Worm (Caenorhabditis elegans): ENCODE results near the gene nhr-226.
"Not testable (repeated sequence)": the region's sequence is repeated elsewhere in the genome, so short reads cannot be mapped to it uniquely, and the experiment has no call there.

The nhr-226 gene

DNA sequence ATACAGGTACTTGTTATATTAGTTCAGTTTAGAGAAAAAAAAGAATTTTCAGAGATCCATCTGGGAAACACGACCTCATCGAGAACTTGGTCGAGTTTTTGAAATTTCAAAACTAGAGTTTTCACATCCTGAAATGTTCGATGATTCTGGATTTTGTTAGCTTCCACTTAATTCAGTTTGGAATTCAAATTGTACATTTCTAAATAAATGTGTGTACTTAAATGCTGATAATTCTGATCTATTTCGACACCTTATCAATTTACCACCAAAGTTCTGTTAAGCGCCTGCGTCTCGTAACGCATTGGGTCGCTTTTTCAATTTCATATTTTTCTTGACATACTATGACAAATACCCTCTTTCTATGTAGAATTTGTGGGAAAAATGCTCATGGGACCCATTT is at the start of gene nhr-226:
TSS of gene nhr-226 (plus strand) at position 301 of the 400 bp plus-strand sequence.
- no peak for TF ChIP-seq unc-62 (GFP tag; optimal IDR thresholded peaks at IDR 0.05)

DNA sequence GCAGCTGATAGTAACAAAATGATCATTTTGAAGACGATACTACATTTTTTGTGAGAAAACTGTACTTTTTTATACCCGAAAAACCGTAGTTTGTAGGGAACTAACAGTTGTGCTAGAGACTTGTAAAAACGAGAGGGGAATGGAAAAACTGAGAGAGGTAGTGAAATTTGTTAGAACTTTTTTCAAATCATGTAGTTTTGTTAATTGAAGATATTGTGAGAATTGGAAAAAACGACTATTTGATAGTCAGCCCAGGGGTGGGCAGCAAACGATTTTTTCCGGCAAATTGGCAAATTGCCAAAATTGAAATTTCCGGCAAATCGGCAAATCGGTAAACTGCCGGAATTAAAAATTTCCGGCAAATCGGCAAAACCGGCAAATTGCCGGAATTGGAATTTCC is 45.4 kb upstream of the nhr-226 start, which contains the start of gene cyp-33C6:
TSS of gene cyp-33C6 (minus strand) at position 101 of the 400 bp plus-strand sequence.
- TF ChIP-seq unc-62 (GFP tag; optimal IDR thresholded peaks at IDR 0.05) = no peak

DNA sequence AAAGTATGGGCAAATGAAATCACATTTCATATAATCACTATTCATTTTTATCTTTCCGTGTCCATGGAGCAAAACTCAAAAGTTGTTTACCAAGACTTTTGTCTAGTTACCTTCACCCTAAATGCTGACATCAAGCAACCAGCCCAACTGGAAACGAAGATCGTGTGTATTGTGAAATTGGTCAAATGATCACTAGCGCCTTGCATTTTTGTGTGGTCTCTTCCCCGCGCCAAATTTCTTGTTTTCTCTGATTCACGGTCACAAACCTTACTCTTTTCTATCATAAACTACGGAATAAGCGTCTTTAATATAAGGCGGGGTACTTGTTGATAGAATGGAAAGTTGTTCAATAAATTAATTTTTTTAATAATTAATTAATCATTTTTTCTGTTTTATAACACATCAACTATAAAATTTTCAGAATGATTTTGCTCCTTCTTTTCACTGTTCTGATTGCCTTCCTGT is 44.5 kb upstream of the nhr-226 start, which contains the start of gene cyp-33C7:
TSS of gene cyp-33C7 (plus strand) at position 415 of the 465 bp plus-strand sequence.
- TF ChIP-seq unc-62 (GFP tag; optimal IDR thresholded peaks at IDR 0.05) = no peak

DNA sequence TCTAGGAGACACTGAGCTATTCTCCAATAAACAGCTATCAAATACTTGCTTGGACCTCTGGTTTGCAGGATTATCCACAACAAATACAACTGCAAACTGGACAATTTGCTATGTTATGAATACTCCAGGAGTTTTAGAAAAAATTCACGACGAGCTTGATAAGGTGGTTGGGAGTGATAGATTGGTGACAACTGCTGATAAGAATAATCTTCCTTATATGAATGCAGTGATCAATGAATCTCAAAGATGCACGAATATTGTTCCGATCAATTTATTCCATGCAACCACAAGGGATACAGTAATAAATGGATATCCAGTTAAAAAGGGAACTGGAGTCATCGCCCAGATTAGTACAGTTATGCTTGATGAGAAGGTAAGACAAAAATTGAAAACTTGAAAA is 42.9 kb upstream of the nhr-226 start:
- no peak for TF ChIP-seq unc-62 (GFP tag; optimal IDR thresholded peaks at IDR 0.05)

DNA sequence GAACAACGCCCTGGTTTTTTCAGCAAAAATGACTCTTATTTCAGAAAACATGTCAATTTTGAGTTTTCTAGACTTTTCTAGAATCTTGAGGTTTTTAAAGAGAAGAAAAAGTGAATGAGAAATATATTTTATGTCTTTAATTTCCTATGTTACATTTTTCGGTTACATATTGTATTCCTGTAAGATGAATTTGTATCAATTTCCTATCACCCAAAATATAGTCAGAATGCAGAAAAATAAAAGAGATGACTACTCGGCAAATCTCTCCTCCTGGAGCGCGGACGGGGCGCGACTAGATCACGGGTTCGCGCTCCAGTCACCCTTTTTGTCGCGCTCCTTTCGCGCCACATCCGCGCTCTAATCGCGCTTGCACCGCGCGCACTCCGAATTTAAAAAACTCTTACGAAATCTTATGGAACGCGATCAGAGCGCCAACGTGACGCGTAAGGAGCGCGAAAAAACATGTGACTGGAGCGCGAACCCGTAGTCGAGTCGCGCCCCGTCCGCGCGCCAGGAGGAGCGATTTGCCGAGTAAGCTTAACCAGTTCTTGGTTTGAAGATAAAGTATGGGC is 40.0 kb upstream of the nhr-226 start, which contains the start of gene str-253:
TSS of gene str-253 (minus strand) at position 51 of the 572 bp plus-strand sequence.
- no peak for TF ChIP-seq unc-62 (GFP tag; optimal IDR thresholded peaks at IDR 0.05)

DNA sequence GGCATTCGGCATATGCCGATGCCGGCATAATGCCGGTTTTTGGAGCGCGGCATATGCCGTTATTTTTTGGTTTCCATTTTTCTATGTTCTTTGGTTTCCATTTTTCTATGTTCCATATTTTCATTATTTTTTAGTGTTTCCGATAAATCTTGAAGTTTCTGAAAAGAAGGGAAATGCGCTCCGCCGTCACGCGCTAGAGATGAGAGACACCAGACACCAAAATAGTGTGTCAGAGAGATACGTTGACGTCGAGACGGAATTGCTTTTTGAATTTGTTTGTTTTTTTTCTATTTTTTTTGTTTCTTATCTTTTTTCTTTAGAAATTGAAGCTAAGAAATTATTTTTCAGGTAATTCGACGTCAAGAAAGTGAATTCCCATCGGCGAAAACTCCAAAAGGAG is 39.5 kb upstream of the nhr-226 start, which contains the start of gene F41B5.1:
TSS of gene F41B5.1 (plus strand) at position 343 of the 400 bp plus-strand sequence.
- not testable (repeated sequence) for TF ChIP-seq unc-62 (GFP tag; optimal IDR thresholded peaks at IDR 0.05)

DNA sequence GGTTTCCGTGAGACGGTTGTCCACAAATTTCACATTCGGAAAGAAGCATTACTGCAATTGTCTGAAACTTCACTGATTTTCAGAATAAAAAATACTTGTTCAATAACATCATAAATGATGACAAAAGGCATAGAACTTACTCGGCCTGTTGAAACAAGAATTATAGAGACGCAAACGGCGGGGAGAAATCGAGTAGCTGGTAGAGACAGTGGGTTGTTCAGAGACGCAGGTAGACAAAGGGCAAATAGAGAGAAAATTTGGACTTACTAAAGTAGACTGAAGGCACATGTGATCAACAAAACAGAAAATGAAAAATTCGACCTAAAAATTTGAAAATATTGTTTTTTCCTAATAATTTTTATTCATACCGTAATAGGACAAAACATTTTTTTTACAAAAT is 34.9 kb upstream of the nhr-226 start, which contains the start of gene nhr-182:
TSS of gene nhr-182 (minus strand) at position 178 of the 400 bp plus-strand sequence.
- no peak for TF ChIP-seq unc-62 (GFP tag; optimal IDR thresholded peaks at IDR 0.05)

DNA sequence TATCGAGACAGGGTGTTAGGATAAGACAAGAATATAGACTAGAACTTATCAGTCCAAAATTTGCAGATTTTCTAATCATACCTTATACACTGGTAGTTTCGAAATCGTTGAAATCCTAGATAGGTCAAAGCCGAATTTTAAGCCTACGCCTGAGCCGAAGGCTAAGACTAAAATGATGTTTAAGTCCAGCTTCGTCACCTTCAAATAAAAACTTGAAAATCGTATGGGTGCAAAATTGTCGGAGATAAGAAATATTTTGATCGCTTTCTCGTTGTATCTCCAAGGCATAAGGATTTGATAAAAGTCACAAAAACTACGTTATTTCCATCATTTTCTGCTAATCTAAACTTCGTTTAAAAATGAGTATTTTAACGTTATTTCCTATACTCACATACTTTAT is 34.0 kb upstream of the nhr-226 start, which contains the start of gene F41B5.12:
TSS of gene F41B5.12 (plus strand) at position 301 of the 400 bp plus-strand sequence.
- TF ChIP-seq unc-62 (GFP tag; optimal IDR thresholded peaks at IDR 0.05) = no peak

DNA sequence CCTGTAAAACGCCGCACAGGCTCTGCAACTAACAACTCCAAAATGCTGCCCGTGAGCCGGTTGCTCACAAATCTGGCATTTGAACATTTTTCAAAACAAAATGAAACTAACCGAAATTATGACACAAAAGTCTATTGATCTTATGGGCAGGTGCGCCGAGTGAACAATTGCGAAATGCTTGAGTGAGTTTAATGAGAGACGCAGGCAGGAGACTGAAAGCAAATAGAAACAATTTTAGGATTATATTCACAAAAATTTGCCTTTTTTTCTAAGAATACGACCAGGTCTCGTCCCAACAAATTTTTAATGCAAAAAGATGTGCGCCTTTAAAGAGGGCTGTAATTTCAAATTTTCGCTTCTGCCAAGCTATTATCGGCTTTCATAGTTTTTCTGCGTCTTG is 30.2 kb upstream of the nhr-226 start, which contains the start of gene nhr-183:
TSS of gene nhr-183 (minus strand) at position 180 of the 400 bp plus-strand sequence.
- TF ChIP-seq unc-62 (GFP tag; optimal IDR thresholded peaks at IDR 0.05) = no peak

DNA sequence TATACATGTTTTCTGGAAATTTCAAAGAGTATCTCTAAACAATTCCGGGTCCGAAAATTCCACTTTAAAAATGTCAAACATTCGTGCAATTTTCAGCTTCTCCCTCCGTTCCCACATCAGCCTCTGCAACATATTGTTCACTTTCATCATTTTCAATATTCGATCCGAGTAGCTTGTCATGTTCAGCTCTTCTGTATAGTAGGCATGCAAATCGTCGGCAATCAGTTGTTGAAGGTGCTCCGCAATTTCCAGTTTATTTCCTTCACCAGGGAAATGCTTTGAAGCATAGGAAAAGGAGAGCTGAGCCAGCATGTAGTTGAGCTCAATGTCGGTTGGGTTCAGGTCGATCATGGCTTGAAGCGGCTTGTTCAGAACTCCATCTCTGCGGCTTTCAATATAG is 29.8 kb upstream of the nhr-226 start:
- TF ChIP-seq unc-62 (GFP tag; optimal IDR thresholded peaks at IDR 0.05) = no peak

DNA sequence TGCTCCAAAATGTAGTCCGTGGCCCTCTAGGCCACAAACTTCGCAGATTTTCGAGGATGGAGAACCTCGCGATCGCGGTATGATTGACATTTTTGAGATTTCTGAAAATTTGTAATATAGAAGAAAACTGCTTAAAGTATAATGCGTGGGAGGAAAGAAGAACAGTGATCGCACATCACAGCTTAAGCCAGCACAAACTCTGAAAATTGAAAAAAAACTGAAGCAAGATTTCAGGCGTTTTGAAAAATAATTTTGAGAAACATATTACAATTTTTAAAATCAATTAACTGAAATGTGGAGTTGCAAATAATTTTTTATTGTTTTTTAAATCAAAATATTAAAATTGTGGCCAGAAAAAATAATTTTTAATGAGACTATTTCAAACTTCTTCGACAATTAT is 27.7 kb upstream of the nhr-226 start, which contains the start of gene nhr-275:
TSS of gene nhr-275 (minus strand) at position 101 of the 400 bp plus-strand sequence.
- TF ChIP-seq unc-62 (GFP tag; optimal IDR thresholded peaks at IDR 0.05) = no peak

DNA sequence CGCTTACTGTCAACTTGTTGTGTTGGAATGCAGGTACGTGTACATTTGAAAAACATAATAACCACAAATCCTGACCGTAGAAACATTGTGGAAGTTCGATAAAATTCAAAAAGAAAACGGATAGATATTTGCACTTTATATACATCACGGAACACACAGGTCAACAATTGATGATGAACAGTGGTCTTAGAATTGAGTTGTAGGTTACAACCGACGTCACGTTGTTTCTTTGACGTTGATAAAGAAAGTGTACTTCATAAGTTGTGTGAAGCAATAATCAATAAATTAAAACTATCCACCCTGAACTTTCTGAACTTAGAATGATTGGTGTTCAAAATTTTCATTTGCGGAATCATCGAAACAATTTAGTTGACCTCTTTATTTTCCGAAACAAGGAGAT is 22.9 kb upstream of the nhr-226 start, which contains the start of gene Y5H2A.1:
TSS of gene Y5H2A.1 (minus strand) at position 101 of the 400 bp plus-strand sequence.
- TF ChIP-seq unc-62 (GFP tag; optimal IDR thresholded peaks at IDR 0.05) = no peak

DNA sequence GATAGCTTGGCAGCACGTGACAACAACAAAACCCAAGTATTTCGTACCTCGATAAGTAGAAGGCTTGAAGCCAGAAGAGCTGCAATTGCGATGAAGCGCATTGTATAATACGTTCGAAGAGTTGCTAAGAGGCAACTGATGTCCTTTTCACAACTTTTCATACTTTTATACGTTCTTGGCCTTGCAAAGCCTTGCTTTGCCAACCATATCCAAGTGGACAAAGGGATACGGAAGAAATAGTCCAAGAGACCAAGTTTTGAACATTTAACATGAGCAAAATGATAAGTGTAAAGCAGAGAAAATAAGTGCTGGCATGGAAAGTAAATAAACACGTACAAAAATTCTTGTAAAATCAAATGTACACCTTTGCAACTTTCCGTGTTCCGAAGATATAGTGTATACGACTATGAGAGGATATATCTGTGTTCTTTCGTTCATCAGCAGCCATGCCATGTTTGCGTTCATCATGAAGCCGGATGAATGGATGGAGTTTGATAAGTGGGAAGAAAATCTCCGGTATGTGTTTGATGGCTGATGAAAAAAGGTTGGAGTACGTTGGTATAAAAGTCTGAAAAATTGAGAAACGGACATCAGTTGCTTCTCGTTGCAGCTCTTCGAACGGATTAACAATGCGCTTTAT is 20.3 kb upstream of the nhr-226 start, which contains the start of the genes Y5H2A.4 and abu-4:
TSS of gene Y5H2A.4 (minus strand) at position 101 of the 640 bp plus-strand sequence.
TSS of gene abu-4 (plus strand) at position 590 of the 640 bp plus-strand sequence.
- TF ChIP-seq unc-62 (GFP tag; optimal IDR thresholded peaks at IDR 0.05) = no peak

DNA sequence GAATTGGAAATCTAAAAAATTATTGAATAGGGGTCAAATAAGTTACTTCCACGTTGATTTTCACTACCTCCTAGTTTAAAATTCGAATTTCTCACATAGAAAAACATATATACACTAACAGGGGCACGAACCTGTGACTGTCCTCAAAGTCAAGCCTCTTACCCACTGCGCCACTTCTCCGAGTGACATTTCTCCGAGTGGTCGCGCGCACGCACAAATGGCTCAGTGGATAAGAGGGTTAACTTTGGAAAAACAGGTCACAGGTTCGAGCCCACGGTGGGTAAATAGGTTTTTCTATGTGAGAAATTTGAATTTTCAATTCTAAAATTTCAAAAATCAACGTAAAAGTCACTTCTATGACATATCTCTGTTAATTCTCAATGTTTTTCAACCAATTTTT is 17.4 kb upstream of the nhr-226 start:
- no peak for TF ChIP-seq unc-62 (GFP tag; optimal IDR thresholded peaks at IDR 0.05)

DNA sequence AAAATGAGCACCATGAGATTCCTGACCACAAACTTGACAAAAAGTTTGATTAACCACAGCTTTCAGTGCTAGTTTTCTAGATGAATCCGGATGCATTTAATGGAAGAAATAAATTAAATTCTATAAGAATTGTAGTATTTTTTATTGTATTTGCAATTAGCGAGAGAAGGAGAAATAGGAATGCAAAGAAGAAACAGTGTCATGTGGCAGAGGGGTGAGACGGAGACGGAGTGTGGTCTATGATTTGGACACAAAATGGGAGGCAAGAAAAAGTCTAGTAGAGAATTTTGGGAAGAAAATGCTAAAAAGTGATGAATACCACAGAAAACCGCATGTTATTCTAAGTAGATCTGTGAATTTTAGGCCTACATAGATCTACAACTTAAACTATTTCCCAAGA is 16.6 kb upstream of the nhr-226 start, which contains the start of gene nhr-59:
TSS of gene nhr-59 (minus strand) at position 214 of the 400 bp plus-strand sequence.
- no peak for TF ChIP-seq unc-62 (GFP tag; optimal IDR thresholded peaks at IDR 0.05)

DNA sequence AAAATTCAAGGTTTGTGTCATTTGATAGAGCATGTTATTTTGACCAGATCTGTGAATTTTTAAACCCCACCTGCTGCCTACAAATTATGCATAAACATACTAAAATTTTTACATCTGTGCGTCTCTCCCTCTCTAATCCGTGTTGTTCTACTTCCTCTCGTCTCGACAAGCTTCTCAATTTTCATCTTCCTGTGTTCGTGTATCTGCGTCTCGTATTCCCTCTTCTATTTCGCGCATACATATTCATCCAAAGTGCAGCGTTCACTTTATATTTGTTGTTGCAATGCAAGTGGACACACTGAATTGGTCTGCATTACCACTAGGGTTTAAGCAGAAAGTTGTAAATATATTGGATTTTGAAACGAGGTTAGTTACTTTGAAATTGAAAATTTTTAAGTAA is 16.1 kb upstream of the nhr-226 start, which contains the start of gene fbxa-137:
TSS of gene fbxa-137 (plus strand) at position 274 of the 400 bp plus-strand sequence.
- TF ChIP-seq unc-62 (GFP tag; optimal IDR thresholded peaks at IDR 0.05) = no peak
